Fruit fly (Drosophila melanogaster): ENCODE data around the gene mor.

mor gene

dm6 chr3R:15927172-15927571 lies 45.5 kb downstream of the mor start (continued):
- no peak for TF ChIP-seq Stat92E (GFP tag; optimal IDR thresholded peaks at IDR 0.05)
- TF ChIP-seq hkb (optimal IDR thresholded peaks at IDR 0.05): no peak
- 0 out of 2 replicates have a peak, but pooled peaks have one; percentile 30 for TF ChIP-seq hkb (GFP tag; IDR thresholded peaks at IDR 0.05)
- no peak for TF ChIP-seq NC2β (GFP tag; optimal IDR thresholded peaks at IDR 0.05)
- peak; percentile 89 for TF ChIP-seq sens (GFP tag)
- TF ChIP-seq Hr51 (GFP tag; optimal IDR thresholded peaks at IDR 0.05): peak in 1 of 2 experiments; percentile 71
- no peak for TF ChIP-seq Camta (GFP tag; optimal IDR thresholded peaks at IDR 0.05)
- TF ChIP-seq CG3847 (GFP tag; IDR thresholded peaks at IDR 0.05): 0 out of 2 replicates have a peak, but pooled peaks have one; percentile 28
- TF ChIP-seq en (GFP tag; optimal IDR thresholded peaks at IDR 0.05): no peak
- 0 out of 2 replicates have a peak, but pooled peaks have one; percentile 16 for TF ChIP-seq al (GFP tag; IDR thresholded peaks at IDR 0.05)
- no peak for TF ChIP-seq bcd (GFP tag; optimal IDR thresholded peaks at IDR 0.05)
- TF ChIP-seq Ptx1 (GFP tag; IDR thresholded peaks at IDR 0.05): no peak; the same call in 1 of the 2 replicates
- no peak for TF ChIP-seq sr (GFP tag; IDR thresholded peaks at IDR 0.05)
- TF ChIP-seq dpn (GFP tag; optimal IDR thresholded peaks at IDR 0.05): peak in 1 of 2 experiments; percentile 37
- peak; percentile 41 for TF ChIP-seq CG8924 (tag; optimal IDR thresholded peaks at IDR 0.05)
- no peak for TF ChIP-seq MTF-1 (GFP tag; optimal IDR thresholded peaks at IDR 0.05; ENCODE audit: borderline replicate concordance)
- TF ChIP-seq CG17912 (GFP tag; optimal IDR thresholded peaks at IDR 0.05): no peak
- TF ChIP-seq CG15269 (tag; optimal IDR thresholded peaks at IDR 0.05): peak; percentile 47
- TF ChIP-seq CG10543 (GFP tag; optimal IDR thresholded peaks at IDR 0.05): peak; percentile 8
- peak; percentile 32; the same call in 1 of the 3 replicates for TF ChIP-seq CG11695 (GFP tag; IDR thresholded peaks at IDR 0.05)
- no peak for TF ChIP-seq ci (GFP tag; IDR thresholded peaks at IDR 0.05)
- peak; percentile 1 for TF ChIP-seq Nf-YC (tag; optimal IDR thresholded peaks at IDR 0.05)
- TF ChIP-seq Eip74EF (GFP tag; optimal IDR thresholded peaks at IDR 0.05): peak in 1 of 2 experiments; percentile 6
- TF ChIP-seq pita (GFP tag; optimal IDR thresholded peaks at IDR 0.05): no peak
- TF ChIP-seq CG17829 (tag; optimal IDR thresholded peaks at IDR 0.05): peak; percentile 12
- no peak for TF ChIP-seq gsb (GFP tag; IDR thresholded peaks at IDR 0.05)
- no peak for TF ChIP-seq psq (GFP tag; optimal IDR thresholded peaks at IDR 0.05)
- no peak for TF ChIP-seq eve (GFP tag; optimal IDR thresholded peaks at IDR 0.05)
- TF ChIP-seq CG31224 (GFP tag; IDR thresholded peaks at IDR 0.05): no peak
- TF ChIP-seq CG18599 (GFP tag; optimal IDR thresholded peaks at IDR 0.05): peak; percentile 12
- TF ChIP-seq CG3995 (GFP tag; optimal IDR thresholded peaks at IDR 0.05): no peak
- TF ChIP-seq Sry-δ (GFP tag; optimal IDR thresholded peaks at IDR 0.05): no peak
- TF ChIP-seq tx (GFP tag; optimal IDR thresholded peaks at IDR 0.05): no peak
- no peak for TF ChIP-seq CG14667 (GFP tag; IDR thresholded peaks at IDR 0.05)
- TF ChIP-seq tap (tag; optimal IDR thresholded peaks at IDR 0.05): peak; percentile 12
- peak; percentile 34 for TF ChIP-seq lab (GFP tag; optimal IDR thresholded peaks at IDR 0.05)
- no peak for TF ChIP-seq Hsf (GFP tag; optimal IDR thresholded peaks at IDR 0.05)
- TF ChIP-seq CG9932 (GFP tag; IDR thresholded peaks at IDR 0.05): no peak
- no peak for TF ChIP-seq CG6272 (GFP tag; IDR thresholded peaks at IDR 0.05)
- TF ChIP-seq CG12391 (tag; optimal IDR thresholded peaks at IDR 0.05): peak; percentile 38
- peak; percentile 29; the same call in 1 of the 2 replicates for TF ChIP-seq CG10366 (GFP tag; IDR thresholded peaks at IDR 0.05)
- TF ChIP-seq h (optimal IDR thresholded peaks at IDR 0.05): no peak
- TF ChIP-seq Med (GFP tag): peak; percentile 92
- TF ChIP-seq CG6854 (GFP tag; optimal IDR thresholded peaks at IDR 0.05): no peak
- TF ChIP-seq HLH3B (GFP tag; IDR thresholded peaks at IDR 0.05): peak; percentile 51
- TF ChIP-seq CG6683 (GFP tag; optimal IDR thresholded peaks at IDR 0.05): no peak
- no peak for TF ChIP-seq CG2199 (GFP tag; IDR thresholded peaks at IDR 0.05)
- peak; percentile 31 for TF ChIP-seq CG1603 (tag; optimal IDR thresholded peaks at IDR 0.05)
- TF ChIP-seq Dbx (GFP tag; IDR thresholded peaks at IDR 0.05): 0 out of 3 replicates have a peak, but pooled peaks have one; percentile 21
- no peak for TF ChIP-seq CG6765 (GFP tag; optimal IDR thresholded peaks at IDR 0.05)
- peak; percentile 65 for TF ChIP-seq row (GFP tag; IDR thresholded peaks at IDR 0.05)

Measured in whole organism, embryonic.